Worm (Caenorhabditis elegans): ENCODE measurements around the gene srap-1.

The srap-1 gene

ce11 chrII:11234751-11235150 lies 31.7 kb downstream of the srap-1 start, which contains the start of gene cox-15:
TSS of gene cox-15 (minus strand) at chrII:11234952.
- TF ChIP-seq rnt-1 (tag; optimal IDR thresholded peaks at IDR 0.05) (peak; percentile 17), hlh-4 (tag; optimal IDR thresholded peaks at IDR 0.05) (no peak), hpl-2 (GFP tag; optimal IDR thresholded peaks at IDR 0.05) (no peak), C34B4.2 (tag; optimal IDR thresholded peaks at IDR 0.05) (no peak), egl-27 (tag; optimal IDR thresholded peaks at IDR 0.05) (no peak), efl-1 (optimal IDR thresholded peaks at IDR 0.05) (peak in 1 of 2 experiments; percentile 5), efl-1 (GFP tag; optimal IDR thresholded peaks at IDR 0.05 in 1 of 2) (no peak), lin-14 (GFP tag; optimal IDR thresholded peaks at IDR 0.05) (peak; percentile 4), nhr-28 (tag; optimal IDR thresholded peaks at IDR 0.05) (no peak), fkh-8 (tag; optimal IDR thresholded peaks at IDR 0.05) (no peak)

- TF ChIP-seq isw-1 (GFP tag; IDR thresholded peaks at IDR 0.05), result no peak
- TF ChIP-seq lin-13 (GFP tag; optimal IDR thresholded peaks at IDR 0.05), result no peak
- TF ChIP-seq nhr-28 (tag; optimal IDR thresholded peaks at IDR 0.05), result no peak
- TF ChIP-seq unc-130 (tag; optimal IDR thresholded peaks at IDR 0.05), result no peak
- TF ChIP-seq mep-1 (tag; optimal IDR thresholded peaks at IDR 0.05), result peak; percentile 0
- TF ChIP-seq dpl-1 (GFP tag; optimal IDR thresholded peaks at IDR 0.05), result peak in 2 of 3 experiments; percentile 3 to 37
- peak; percentile 28 to 47 for TF ChIP-seq lin-35 (GFP tag; optimal IDR thresholded peaks at IDR 0.05)
- peak; percentile 4 for TF ChIP-seq skn-1 (tag; optimal IDR thresholded peaks at IDR 0.05)
- no peak for TF ChIP-seq hlh-4 (tag; optimal IDR thresholded peaks at IDR 0.05)
- no peak for TF ChIP-seq blmp-1 (tag; optimal IDR thresholded peaks at IDR 0.05)
- TF ChIP-seq unc-86 (tag; optimal IDR thresholded peaks at IDR 0.05), result no peak
- no peak for TF ChIP-seq pax-3 (tag; optimal IDR thresholded peaks at IDR 0.05)
- no peak for TF ChIP-seq pqm-1 (tag; optimal IDR thresholded peaks at IDR 0.05)
- no peak for TF ChIP-seq efl-3 (GFP tag; optimal IDR thresholded peaks at IDR 0.05)
- TF ChIP-seq vab-15 (tag; optimal IDR thresholded peaks at IDR 0.05), result no peak
- TF ChIP-seq mab-9 (GFP tag; IDR thresholded peaks at IDR 0.05), result no peak
- no peak for TF ChIP-seq lir-3 (tag; optimal IDR thresholded peaks at IDR 0.05; ENCODE audit: poor library complexity)
- TF ChIP-seq nhr-76 (tag; optimal IDR thresholded peaks at IDR 0.05), result no peak
- TF ChIP-seq sox-4 (tag; optimal IDR thresholded peaks at IDR 0.05), result no peak
- TF ChIP-seq Y116A8C.19 (tag; optimal IDR thresholded peaks at IDR 0.05; ENCODE audit: borderline replicate concordance), result no peak
- no peak for TF ChIP-seq ceh-90 (tag; optimal IDR thresholded peaks at IDR 0.05)
- no peak for TF ChIP-seq ces-1 (GFP tag; optimal IDR thresholded peaks at IDR 0.05)
- no peak for TF ChIP-seq swsn-7 (tag; optimal IDR thresholded peaks at IDR 0.05)
- no peak for TF ChIP-seq fkh-10 (GFP tag; optimal IDR thresholded peaks at IDR 0.05)
- TF ChIP-seq lsy-2 (tag; optimal IDR thresholded peaks at IDR 0.05), result peak in 1 of 2 experiments; percentile 31
- no peak for TF ChIP-seq snpc-4 (tag; optimal IDR thresholded peaks at IDR 0.05)
- TF ChIP-seq jun-1 (tag; optimal IDR thresholded peaks at IDR 0.05), result no peak
- peak; percentile 15 to 27 for TF ChIP-seq efl-1 (optimal IDR thresholded peaks at IDR 0.05)
- TF ChIP-seq efl-1 (GFP tag; optimal IDR thresholded peaks at IDR 0.05 in 1 of 2), result peak; percentile 37 to 58
- no peak for TF ChIP-seq egl-13 (tag; optimal IDR thresholded peaks at IDR 0.05)
- TF ChIP-seq lin-39 (tag; optimal IDR thresholded peaks at IDR 0.05), result no peak
- TF ChIP-seq fos-1 (tag; optimal IDR thresholded peaks at IDR 0.05), result no peak
- TF ChIP-seq dsc-1 (tag; optimal IDR thresholded peaks at IDR 0.05), result no peak
- TF ChIP-seq ama-1 (optimal IDR thresholded peaks at IDR 0.05), result peak; percentile 27
- TF ChIP-seq snu-23 (GFP tag; optimal IDR thresholded peaks at IDR 0.05), result peak; percentile 7
- no peak for TF ChIP-seq ets-5 (GFP tag; IDR thresholded peaks at IDR 0.05)
- TF ChIP-seq nhr-71 (tag; optimal IDR thresholded peaks at IDR 0.05), result no peak
- no peak for TF ChIP-seq aha-1 (tag; optimal IDR thresholded peaks at IDR 0.05)
- peak; percentile 90 for TF ChIP-seq nhr-20 (tag; optimal IDR thresholded peaks at IDR 0.05)
These were observed 33.3 kb downstream of the srap-1 start, which contains the start of gene cchl-1 for ce11 chrII:11236274-11236673. TSS of gene cchl-1 (minus strand) at chrII:11236387.
